Fruit fly (Drosophila melanogaster): Measurements from ENCODE around the gene CG12983.

CG12983 gene

dm6 chr3L:21010846-21011607 is 44.5 kb upstream of the CG12983 start (continued):
- TF ChIP-seq zen2 (GFP tag; IDR thresholded peaks at IDR 0.05; ENCODE audit: partially characterized antibody) (no peak), CG4707 (GFP tag; optimal IDR thresholded peaks at IDR 0.05) (no peak), lmd (GFP tag; IDR thresholded peaks at IDR 0.05) (peak; percentile 33; the same call in 1 of the 2 replicates), CG7839 (tag; optimal IDR thresholded peaks at IDR 0.05) (peak; percentile 55), gce (GFP tag; IDR thresholded peaks at IDR 0.05) (no peak), row (GFP tag; IDR thresholded peaks at IDR 0.05) (peak; percentile 37; the same call in 2 of the 3 replicates), Dad (GFP tag; optimal IDR thresholded peaks at IDR 0.05) (no peak), CG11093 (GFP tag; IDR thresholded peaks at IDR 0.05) (no peak), CG4360 (GFP tag; IDR thresholded peaks at IDR 0.05) (peak; percentile 43; the same call in 1 of the 2 replicates), pb (GFP tag; optimal IDR thresholded peaks at IDR 0.05) (peak; percentile 16), Doc2 (GFP tag; IDR thresholded peaks at IDR 0.05) (no peak), CG18599 (GFP tag; optimal IDR thresholded peaks at IDR 0.05) (peak; percentile 59), Lim3 (GFP tag; IDR thresholded peaks at IDR 0.05) (no peak), CG32772 (GFP tag; IDR thresholded peaks at IDR 0.05) (no peak), nerfin-2 (GFP tag; IDR thresholded peaks at IDR 0.05; ENCODE audit: partially characterized antibody) (no peak), CG2712 (tag; optimal IDR thresholded peaks at IDR 0.05) (peak; percentile 22), lbe (GFP tag; optimal IDR thresholded peaks at IDR 0.05) (no peak), lola (GFP tag; optimal IDR thresholded peaks at IDR 0.05) (no peak), Neu2 (GFP tag; optimal IDR thresholded peaks at IDR 0.05; ENCODE audit: borderline replicate concordance) (no peak), MBD-R2 (GFP tag; IDR thresholded peaks at IDR 0.05) (no peak), vvl (GFP tag; IDR thresholded peaks at IDR 0.05) (peak; percentile 69), nom (GFP tag; optimal IDR thresholded peaks at IDR 0.05) (no peak), unpg (GFP tag; optimal IDR thresholded peaks at IDR 0.05) (no peak), ac (GFP tag; optimal IDR thresholded peaks at IDR 0.05) (no peak), CG11696 (GFP tag; IDR thresholded peaks at IDR 0.05) (no peak), CG12744 (GFP tag; optimal IDR thresholded peaks at IDR 0.05) (no peak), CG9797 (GFP tag; optimal IDR thresholded peaks at IDR 0.05) (no peak), schlank (tag; optimal IDR thresholded peaks at IDR 0.05) (no peak), Gsc (GFP tag; IDR thresholded peaks at IDR 0.05) (no peak), Dbx (GFP tag; IDR thresholded peaks at IDR 0.05) (0 out of 3 replicates have a peak, but pooled peaks have one; percentile 22), pan (optimal IDR thresholded peaks at IDR 0.05) (no peak), pan (GFP tag; optimal IDR thresholded peaks at IDR 0.05 in 1 of 2, IDR thresholded peaks at IDR 0.05 in 1 of 2) (no peak), knrl (GFP tag; IDR thresholded peaks at IDR 0.05; ENCODE audit: partially characterized antibody) (no peak), tio (GFP tag; optimal IDR thresholded peaks at IDR 0.05) (peak; percentile 6), CG5245 (GFP tag; optimal IDR thresholded peaks at IDR 0.05) (no peak), slp2 (GFP tag; optimal IDR thresholded peaks at IDR 0.05) (no peak), gem (tag; optimal IDR thresholded peaks at IDR 0.05) (peak; percentile 54), dm (GFP tag; optimal IDR thresholded peaks at IDR 0.05) (no peak), crc (GFP tag; optimal IDR thresholded peaks at IDR 0.05) (no peak), repo (GFP tag; optimal IDR thresholded peaks at IDR 0.05) (no peak), Hr3 (GFP tag; optimal IDR thresholded peaks at IDR 0.05) (peak; percentile 5), CG34224 (GFP tag; IDR thresholded peaks at IDR 0.05; ENCODE audit: partially characterized antibody) (no peak), CG12942 (GFP tag; optimal IDR thresholded peaks at IDR 0.05) (no peak), CG12219 (GFP tag; optimal IDR thresholded peaks at IDR 0.05) (no peak), Hr78 (GFP tag; optimal IDR thresholded peaks at IDR 0.05) (no peak), CG12299 (tag; optimal IDR thresholded peaks at IDR 0.05) (no peak), Meics (GFP tag; optimal IDR thresholded peaks at IDR 0.05) (peak; percentile 64), CG7556 (GFP tag; optimal IDR thresholded peaks at IDR 0.05) (no peak), CG13424 (tag; optimal IDR thresholded peaks at IDR 0.05) (peak; percentile 26)
